Fruit fly (Drosophila melanogaster): Measurements from ENCODE around the gene ovo.

- TF ChIP-seq pan (optimal IDR thresholded peaks at IDR 0.05) (no peak), psq (optimal IDR thresholded peaks at IDR 0.05) (no peak), usp (GFP tag; optimal IDR thresholded peaks at IDR 0.05) (no peak), CG8478 (optimal IDR thresholded peaks at IDR 0.05) (no peak)
Observed at dm6 chrX:5041525-5042454, 6.3 kb upstream of the ovo start.

Data from whole organism.